Fruit fly (Drosophila melanogaster): ENCODE measurements around the gene CG13101.

dm6 chr2L:8955597-8956335 is 28.9 kb downstream of the CG13101 start:
- TF ChIP-seq pad (GFP tag; optimal IDR thresholded peaks at IDR 0.05): no peak
- TF ChIP-seq kay (GFP tag; ENCODE audit: borderline replicate concordance): peak; percentile 14
- peak; percentile 66 for TF ChIP-seq Mnt (GFP tag; optimal IDR thresholded peaks at IDR 0.05)
- no peak for TF ChIP-seq CG1620 (GFP tag; optimal IDR thresholded peaks at IDR 0.05)
- no peak for TF ChIP-seq CG5204 (GFP tag; optimal IDR thresholded peaks at IDR 0.05)
- TF ChIP-seq CG14711 (tag; optimal IDR thresholded peaks at IDR 0.05): no peak
- TF ChIP-seq CG7101 (tag; optimal IDR thresholded peaks at IDR 0.05): no peak
- no peak for TF ChIP-seq tj (GFP tag; optimal IDR thresholded peaks at IDR 0.05)
- no peak for TF ChIP-seq CG12768 (GFP tag; optimal IDR thresholded peaks at IDR 0.05)
- TF ChIP-seq cic (GFP tag; optimal IDR thresholded peaks at IDR 0.05): peak; percentile 74
- TF ChIP-seq toe (GFP tag; optimal IDR thresholded peaks at IDR 0.05): no peak
- TF ChIP-seq CG7045 (GFP tag; optimal IDR thresholded peaks at IDR 0.05): no peak
- TF ChIP-seq bab1 (GFP tag; optimal IDR thresholded peaks at IDR 0.05): no peak
- no peak for TF ChIP-seq ovo (GFP tag; optimal IDR thresholded peaks at IDR 0.05)

Measured in whole organism, adult.